Worm (Caenorhabditis elegans) whole organism, L2 larva: ENCODE measurements around the gene mai-2.
"Not testable (repeated sequence)": the region's sequence is repeated elsewhere in the genome, so short reads cannot be mapped to it uniquely, and the experiment has no call there.

Experiments
- dmd-4 ChIP-seq: sonication (generic microtip); optimal IDR thresholded peaks from 2 replicates; lab custom pipeline; 2017; ENCODE audit warnings: missing biosample characterization, missing genetic modification characterization
- lsy-2 ChIP-seq, 2 experiments: fragments of 150-350 bp in 1 of 2; sonication (generic microtip) in 1 of 2; optimal IDR thresholded peaks; 2 replicates each; lab custom pipeline; 2014 to 2017; ENCODE audit warnings: missing biosample characterization in 2 of 2, missing genetic modification characterization in 2 of 2
- unc-62 ChIP-seq: fragments of 150-350 bp; optimal IDR thresholded peaks from 2 replicates; lab custom pipeline; 2014; ENCODE audit warnings: missing biosample characterization, missing genetic modification reagents, missing genetic modification characterization
- ztf-1 ChIP-seq: fragments of 200-800 bp; sonication (Bioruptor generic); conservative IDR thresholded peaks from 2 replicates; pipeline ENCODE4 v1.3.6; 2022; ENCODE audit warnings: missing genetic modification characterization, missing compliant biosample characterization

DNA sequence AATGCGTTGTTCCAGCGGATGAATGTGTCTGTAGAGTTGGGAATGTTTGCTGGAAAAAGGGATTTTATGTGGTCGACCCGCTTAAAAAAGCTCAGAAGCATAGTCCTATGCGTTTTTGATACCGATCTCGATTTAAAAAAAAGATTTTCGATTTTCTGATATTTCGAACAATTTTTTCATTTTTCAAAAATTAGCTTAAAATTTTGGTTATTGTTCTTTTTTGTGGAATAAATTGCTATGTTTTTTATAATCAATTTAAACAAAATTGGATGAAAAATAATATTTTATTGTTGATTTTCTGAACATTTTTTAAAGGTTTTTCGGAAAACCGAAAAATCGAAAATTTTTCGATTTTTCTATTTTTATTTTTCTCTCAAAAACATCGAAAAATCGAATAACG lies 47.7 kb downstream of the mai-2 start, which contains the start of gene C04C3.7:
- TF ChIP-seq unc-62 (GFP tag; lab: Kevin White, UChicago); ztf-1 (GFP tag; lab: Robert Waterston, UW); lsy-2 (tag; optimal IDR thresholded peaks at IDR 0.05; lab: Kevin White, UChicago); dmd-4 (tag; lab: Kevin White, UChicago): not testable (repeated sequence)
